Worm (Caenorhabditis elegans) whole organism, midembryonic: ENCODE results near the gene F21C10.6.

Experiments used
- T22C8.4 ChIP-seq: fragments of 200-800 bp; sonication (Bioruptor generic); IDR thresholded peaks from 2 replicates; pipeline ENCODE4 v1.3.6; 2022; ENCODE audit warnings: missing genetic modification characterization, missing compliant biosample characterization
- cog-1 ChIP-seq: sonication (generic microtip); optimal IDR thresholded peaks from 2 replicates; lab custom pipeline; 2016; ENCODE audit warnings: missing genetic modification characterization, missing compliant biosample characterization
- flt-1 ChIP-seq: fragments of 200-800 bp; sonication (Bioruptor generic); IDR thresholded peaks from 2 replicates; pipeline ENCODE4 v1.3.6; 2022; ENCODE audit warnings: missing genetic modification characterization, missing compliant biosample characterization
- klf-2 ChIP-seq: fragments of 200-800 bp; sonication (Bioruptor generic); conservative IDR thresholded peaks from 2 replicates; pipeline ENCODE4 v1.3.6; 2022; ENCODE audit warnings: missing genetic modification reagents, missing genetic modification characterization, missing compliant biosample characterization
- med-1 ChIP-seq: sonication (generic microtip); optimal IDR thresholded peaks from 2 replicates; lab custom pipeline; 2017; ENCODE audit warnings: missing genetic modification characterization, mild to moderate bottlenecking, missing compliant biosample characterization, antibody characterized with exemption, missing genetic modification reagents; ENCODE audit not compliant: insufficient read depth
- ref-1 ChIP-seq: fragments of 200-800 bp; sonication (Bioruptor generic); conservative IDR thresholded peaks from 2 replicates; pipeline ENCODE4 v1.3.6; 2022; ENCODE audit warnings: missing genetic modification reagents, missing genetic modification characterization, missing compliant biosample characterization
- tab-1 ChIP-seq: fragments of 200-800 bp; sonication (Bioruptor generic); IDR thresholded peaks from 2 replicates; pipeline ENCODE4 v1.3.6; 2022; ENCODE audit warnings: missing genetic modification characterization, missing compliant biosample characterization
- ztf-23 ChIP-seq: fragments of 200-800 bp; sonication (Bioruptor generic); IDR thresholded peaks from 2 replicates; pipeline ENCODE4 v1.3.6; 2022; ENCODE audit warnings: missing genetic modification reagents, missing genetic modification characterization, missing compliant biosample characterization
- ztf-29 ChIP-seq: fragments of 200-800 bp; sonication (Bioruptor generic); IDR thresholded peaks from 2 replicates; pipeline ENCODE4 v1.3.6; 2022; ENCODE audit warnings: missing genetic modification reagents, missing genetic modification characterization, missing compliant biosample characterization

F21C10.6 gene

DNA sequence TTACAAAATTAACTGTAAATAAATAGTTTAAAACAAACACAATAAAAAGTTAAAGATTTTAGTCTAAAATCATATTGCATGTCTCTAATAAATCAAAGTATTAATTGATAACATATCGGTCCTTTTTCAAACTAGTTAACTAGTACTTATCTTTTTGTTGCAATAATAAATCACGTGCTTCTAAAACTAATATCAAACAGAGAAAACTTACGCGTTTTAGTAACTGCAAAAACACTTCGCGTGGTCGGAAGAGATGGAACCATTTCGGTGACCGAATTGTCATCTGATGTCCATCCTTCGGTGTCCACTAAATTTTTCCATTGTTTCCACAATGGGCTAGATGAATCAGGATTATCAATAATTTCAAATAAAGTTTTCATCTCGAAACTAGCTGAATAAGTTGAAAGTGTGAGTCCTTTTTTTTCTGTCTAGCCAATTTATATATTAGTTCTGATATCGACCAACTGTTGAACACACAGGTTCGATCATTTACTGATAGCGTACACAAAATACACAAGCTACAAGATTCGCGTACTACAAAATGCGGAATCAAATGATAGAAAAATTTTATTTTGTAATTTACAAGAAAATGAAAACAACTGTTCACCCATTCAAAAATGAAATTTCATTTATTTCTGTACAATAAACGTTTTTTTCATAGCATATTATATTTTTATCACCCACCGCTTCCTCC, 25.9 kb upstream of the F21C10.6 start, which contains the start of gene F21C10.9:
Gene F21C10.9, minus strand, starts transcription at position 417 of the 694 bp plus-strand sequence.
- TF ChIP-seq ref-1 (GFP tag; lab: Robert Waterston, UW) = no peak
- TF ChIP-seq med-1 (GFP tag; lab: Kevin White, UChicago) = no peak
- TF ChIP-seq ztf-29 (GFP tag; lab: Robert Waterston, UW) = no peak
- no peak for TF ChIP-seq cog-1 (tag; lab: Kevin White, UChicago)
- no peak for TF ChIP-seq ztf-23 (GFP tag; lab: Robert Waterston, UW)
- no peak for TF ChIP-seq T22C8.4 (GFP tag; lab: Robert Waterston, UW)
- no peak for TF ChIP-seq tab-1 (GFP tag; lab: Robert Waterston, UW)
- TF ChIP-seq flt-1 (GFP tag; lab: Robert Waterston, UW) = no peak

DNA sequence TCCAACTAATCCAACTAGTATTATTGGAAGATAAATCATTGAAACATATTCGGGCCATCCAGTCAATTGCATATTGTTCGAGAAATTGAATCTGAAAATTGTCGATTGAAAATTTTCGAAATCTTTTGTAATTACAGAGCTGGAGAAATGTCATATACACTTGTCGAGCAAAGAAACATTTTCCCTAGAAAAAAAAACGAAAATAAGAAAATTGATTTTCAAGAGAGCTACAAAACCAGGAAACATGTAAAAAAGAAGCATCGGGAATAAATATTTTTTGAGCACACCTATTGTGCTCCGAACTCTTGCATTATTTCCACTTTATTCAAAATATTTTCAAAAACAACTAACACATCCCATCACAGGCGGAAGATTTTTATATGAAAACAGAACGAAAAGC, 23.2 kb upstream of the F21C10.6 start, which contains the start of gene frpr-6:
Gene frpr-6, minus strand, starts transcription at position 101 of the 400 bp plus-strand sequence.
- TF ChIP-seq tab-1 (GFP tag; lab: Robert Waterston, UW) = no peak
- TF ChIP-seq T22C8.4 (GFP tag; lab: Robert Waterston, UW) = no peak
- TF ChIP-seq med-1 (GFP tag; lab: Kevin White, UChicago) = no peak

DNA sequence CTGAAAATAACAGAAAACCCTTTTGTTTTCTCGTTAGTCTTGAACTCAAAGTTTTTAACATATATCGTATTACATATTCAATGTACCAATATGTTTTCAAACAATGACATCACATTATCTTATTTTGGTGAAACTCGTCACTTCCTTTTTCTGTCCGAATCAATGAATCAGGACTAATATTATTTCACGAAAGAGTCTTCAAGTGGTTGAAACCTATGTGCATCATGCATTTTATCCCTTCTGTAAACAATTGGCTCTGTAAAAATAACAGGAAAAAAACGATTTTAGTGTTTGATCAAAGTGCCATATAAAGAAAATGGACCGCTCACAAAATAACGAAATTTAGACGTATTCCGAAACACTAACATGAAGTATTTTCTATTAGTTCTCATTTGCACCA, 16.1 kb upstream of the F21C10.6 start, which contains the start of gene F21C10.18:
Gene F21C10.18, plus strand, starts transcription at position 301 of the 400 bp plus-strand sequence.
- TF ChIP-seq med-1 (GFP tag; lab: Kevin White, UChicago) = no peak
- TF ChIP-seq ztf-23 (GFP tag; lab: Robert Waterston, UW) = no peak
- TF ChIP-seq ztf-29 (GFP tag; lab: Robert Waterston, UW) = no peak
- TF ChIP-seq tab-1 (GFP tag; lab: Robert Waterston, UW) = no peak
- no peak for TF ChIP-seq flt-1 (GFP tag; lab: Robert Waterston, UW)
- TF ChIP-seq klf-2 (GFP tag; lab: Robert Waterston, UW) = no peak

DNA sequence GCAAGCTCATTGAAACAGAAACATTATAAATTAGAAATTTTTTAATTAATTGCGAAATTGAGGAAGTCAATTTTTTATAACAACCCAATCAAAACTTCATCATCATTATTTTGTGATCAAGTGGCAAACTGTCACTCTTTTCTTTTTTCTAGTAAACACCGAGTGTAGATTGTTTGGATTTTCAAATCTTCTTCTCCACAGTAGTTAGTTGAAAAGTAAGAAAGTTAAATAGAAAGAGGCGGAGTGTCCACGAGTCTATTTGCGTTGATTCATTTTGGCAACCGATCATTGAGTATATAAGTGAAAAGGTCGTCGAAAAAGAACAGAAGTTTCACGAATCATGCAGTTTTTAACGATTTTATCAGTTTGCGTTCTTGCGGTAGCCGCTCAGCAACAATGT, 15.0 kb upstream of the F21C10.6 start, which contains the start of gene pqn-31:
Gene pqn-31, plus strand, starts transcription at position 301 of the 400 bp plus-strand sequence.
- TF ChIP-seq T22C8.4 (GFP tag; lab: Robert Waterston, UW) (no peak), tab-1 (GFP tag; lab: Robert Waterston, UW) (no peak), ztf-29 (GFP tag; lab: Robert Waterston, UW) (no peak), ref-1 (GFP tag; lab: Robert Waterston, UW) (no peak), ztf-23 (GFP tag; lab: Robert Waterston, UW) (no peak), cog-1 (tag; lab: Kevin White, UChicago) (no peak), klf-2 (GFP tag; lab: Robert Waterston, UW) (no peak), flt-1 (GFP tag; lab: Robert Waterston, UW) (no peak), med-1 (GFP tag; lab: Kevin White, UChicago) (no peak)

DNA sequence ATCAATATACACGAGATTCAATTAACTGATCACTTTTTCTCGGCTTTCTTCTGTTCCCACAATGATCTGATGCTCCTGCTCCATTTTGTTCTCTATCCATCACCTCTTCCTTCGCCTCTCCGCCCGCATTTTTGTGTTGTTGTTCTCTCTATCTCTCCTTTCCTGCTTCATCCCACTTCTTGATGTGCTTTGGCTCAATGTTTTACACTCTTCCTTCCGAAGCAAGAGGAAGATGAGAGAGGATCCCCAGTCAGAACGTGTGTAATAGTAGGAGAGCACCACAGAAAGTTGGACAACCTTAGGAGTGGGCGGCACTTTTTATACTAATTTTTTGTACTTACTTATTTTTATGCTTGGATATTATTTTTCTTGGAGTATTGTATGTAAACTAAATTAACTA, 12.3 kb upstream of the F21C10.6 start:
- no peak for TF ChIP-seq ztf-23 (GFP tag; lab: Robert Waterston, UW)

DNA sequence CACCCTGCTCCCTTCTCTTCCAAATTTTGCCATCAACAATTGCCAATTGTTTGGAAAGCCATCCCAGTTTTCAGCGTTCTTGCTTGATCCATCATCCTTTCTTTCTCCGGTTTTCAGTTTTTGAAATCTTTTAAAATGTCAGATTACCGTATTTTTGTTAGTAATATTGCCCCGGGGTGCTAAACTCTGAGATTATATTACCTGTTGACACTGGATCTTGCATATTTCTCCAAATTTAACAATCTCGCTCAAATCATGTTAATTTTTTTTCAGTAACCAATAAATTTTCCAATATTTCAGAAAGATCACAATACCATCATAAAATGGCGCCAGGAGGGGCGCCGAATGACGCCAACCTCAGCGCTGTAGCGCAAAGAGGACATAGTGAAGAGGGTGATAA, 11.8 kb upstream of the F21C10.6 start, which contains the start of gene F21C10.7:
Gene F21C10.7, plus strand, starts transcription at position 301 of the 400 bp plus-strand sequence.
- TF ChIP-seq med-1 (GFP tag; lab: Kevin White, UChicago) (no peak), cog-1 (tag; lab: Kevin White, UChicago) (no peak), tab-1 (GFP tag; lab: Robert Waterston, UW) (no peak), T22C8.4 (GFP tag; lab: Robert Waterston, UW) (no peak), klf-2 (GFP tag; lab: Robert Waterston, UW) (no peak), flt-1 (GFP tag; lab: Robert Waterston, UW) (no peak), ref-1 (GFP tag; lab: Robert Waterston, UW) (no peak), ztf-29 (GFP tag; lab: Robert Waterston, UW) (no peak), ztf-23 (GFP tag; lab: Robert Waterston, UW) (no peak)

DNA sequence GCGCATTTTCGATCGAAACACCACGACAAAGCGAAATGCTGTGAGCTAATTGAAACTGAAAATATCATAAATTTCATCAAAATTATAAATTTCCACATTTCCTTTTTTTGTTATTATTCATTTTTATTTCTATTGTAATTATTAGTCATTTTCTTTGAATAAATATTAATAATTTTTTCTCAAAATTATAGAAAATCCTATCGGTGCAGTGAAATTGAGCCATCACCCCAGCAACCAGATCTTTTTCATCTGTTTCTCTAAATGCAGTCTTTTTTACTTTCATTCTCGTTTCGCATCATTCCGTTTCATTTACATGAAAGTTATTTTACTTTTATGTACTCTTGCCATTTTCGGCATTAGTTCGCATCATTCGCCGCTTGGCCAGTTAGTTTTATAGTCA, 2.3 kb upstream of the F21C10.6 start, which contains the start of gene F21C10.13:
Gene F21C10.13, plus strand, starts transcription at position 301 of the 400 bp plus-strand sequence.
- TF ChIP-seq ztf-23 (GFP tag; lab: Robert Waterston, UW) (no peak), klf-2 (GFP tag; lab: Robert Waterston, UW) (no peak), cog-1 (tag; lab: Kevin White, UChicago) (no peak), tab-1 (GFP tag; lab: Robert Waterston, UW) (no peak), ref-1 (GFP tag; lab: Robert Waterston, UW) (no peak), med-1 (GFP tag; lab: Kevin White, UChicago) (no peak)

DNA sequence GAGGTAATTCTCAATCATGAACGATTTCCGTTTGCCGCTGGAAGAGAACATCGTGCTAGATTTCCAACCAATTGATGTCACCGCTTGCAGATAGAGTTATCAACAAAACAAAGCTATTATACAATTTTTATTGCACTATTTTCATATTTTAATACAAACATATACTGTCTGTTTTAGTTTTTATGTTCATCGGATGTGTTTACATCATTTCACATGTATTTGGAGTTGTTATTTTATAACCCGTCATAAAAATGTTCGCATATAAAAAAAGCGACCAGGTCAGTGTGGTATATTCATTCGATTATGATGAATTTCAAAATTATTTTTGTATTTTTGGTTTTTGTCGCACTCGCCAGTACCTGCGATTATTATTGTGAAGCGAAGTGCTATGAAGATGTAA, 1.1 kb upstream of the F21C10.6 start, which contains the start of gene F21C10.11:
Gene F21C10.11, plus strand, starts transcription at position 301 of the 400 bp plus-strand sequence.
- TF ChIP-seq tab-1 (GFP tag; lab: Robert Waterston, UW) (no peak), T22C8.4 (GFP tag; lab: Robert Waterston, UW) (no peak)

DNA sequence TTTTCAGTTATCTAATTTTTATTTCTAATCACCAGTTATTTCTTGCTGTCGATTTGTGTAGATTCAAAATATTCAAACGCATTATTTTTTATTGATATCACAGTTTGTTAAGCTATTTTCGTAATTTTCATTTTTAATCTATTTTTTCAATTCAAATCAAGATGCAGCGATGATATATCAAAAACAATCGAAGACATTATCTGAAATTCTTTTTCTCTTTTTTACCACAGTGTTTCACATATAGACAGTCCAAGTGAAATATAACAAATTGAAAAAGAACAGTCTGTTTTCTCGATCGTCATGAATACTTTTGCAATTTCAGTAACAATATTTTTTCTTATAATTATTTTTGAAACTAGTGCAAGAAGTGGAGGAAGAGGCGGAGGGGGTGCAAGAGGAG, 1.1 kb downstream of the F21C10.6 start, which contains the start of gene F21C10.5:
Gene F21C10.5, plus strand, starts transcription at position 301 of the 400 bp plus-strand sequence.
- no peak for TF ChIP-seq tab-1 (GFP tag; lab: Robert Waterston, UW)
- no peak for TF ChIP-seq ref-1 (GFP tag; lab: Robert Waterston, UW)
- TF ChIP-seq med-1 (GFP tag; lab: Kevin White, UChicago) = no peak
- TF ChIP-seq klf-2 (GFP tag; lab: Robert Waterston, UW) = no peak
- TF ChIP-seq ztf-29 (GFP tag; lab: Robert Waterston, UW) = no peak
- TF ChIP-seq flt-1 (GFP tag; lab: Robert Waterston, UW) = no peak
- TF ChIP-seq cog-1 (tag; lab: Kevin White, UChicago) = no peak
- no peak for TF ChIP-seq ztf-23 (GFP tag; lab: Robert Waterston, UW)
- TF ChIP-seq T22C8.4 (GFP tag; lab: Robert Waterston, UW) = no peak
